Fruit fly (Drosophila melanogaster): ENCODE results near the gene CG14810.
A peak's percentile ranks its signal among the peaks of the same experiment; 100 is the strongest.

The CG14810 gene

DNA sequence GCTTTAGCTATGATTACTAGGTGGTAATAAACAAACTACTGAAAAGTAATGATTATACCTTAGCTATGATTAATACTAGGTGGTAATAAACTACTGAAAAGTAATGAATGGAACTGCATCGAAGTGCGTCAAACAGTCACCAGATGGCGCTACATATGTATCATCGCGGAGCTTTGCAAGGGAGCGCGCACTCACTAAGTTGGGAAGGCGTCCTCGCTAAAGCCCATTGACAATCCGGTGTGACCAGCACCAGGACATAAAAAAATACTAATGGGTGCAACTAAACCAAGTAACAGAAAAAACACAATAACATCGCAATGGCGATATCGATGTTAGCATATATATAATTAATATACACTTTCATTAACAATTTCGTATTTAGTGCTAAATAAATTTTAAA, 47.5 kb downstream of the CG14810 start (continued):
- TF ChIP-seq CG11247 (GFP tag; IDR thresholded peaks at IDR 0.05) = no peak
- no peak for TF ChIP-seq CG18619 (GFP tag; optimal IDR thresholded peaks at IDR 0.05)
- TF ChIP-seq ttk (GFP tag; IDR thresholded peaks at IDR 0.05) = no peak
- no peak for TF ChIP-seq maf-S (GFP tag; optimal IDR thresholded peaks at IDR 0.05)
- peak; percentile 84 for TF ChIP-seq pita (GFP tag; optimal IDR thresholded peaks at IDR 0.05)
- peak; percentile 38 for TF ChIP-seq B-H2 (GFP tag; optimal IDR thresholded peaks at IDR 0.05)
- TF ChIP-seq Adf1 (GFP tag; IDR thresholded peaks at IDR 0.05) = no peak
- TF ChIP-seq esg (GFP tag; conservative IDR thresholded peaks at IDR 0.05) = no peak
- no peak for TF ChIP-seq CG16815 (GFP tag; optimal IDR thresholded peaks at IDR 0.05)
- TF ChIP-seq seq (GFP tag; IDR thresholded peaks at IDR 0.05) = no peak
- no peak for TF ChIP-seq Poxn (GFP tag; IDR thresholded peaks at IDR 0.05)
- peak; percentile 11 for TF ChIP-seq exex (tag; optimal IDR thresholded peaks at IDR 0.05)
- peak; percentile 0 for TF ChIP-seq CG15696 (tag; optimal IDR thresholded peaks at IDR 0.05)
- peak; percentile 68 for TF ChIP-seq sens (GFP tag)
- TF ChIP-seq H2.0 (GFP tag; IDR thresholded peaks at IDR 0.05) = no peak
- no peak for TF ChIP-seq CG4282 (GFP tag; optimal IDR thresholded peaks at IDR 0.05)
- peak; percentile 55 for TF ChIP-seq Dref (GFP tag; IDR thresholded peaks at IDR 0.05)
- no peak for TF ChIP-seq tup (GFP tag; optimal IDR thresholded peaks at IDR 0.05)
- no peak for TF ChIP-seq CG10209 (GFP tag; optimal IDR thresholded peaks at IDR 0.05)
- TF ChIP-seq CG3163 (GFP tag; optimal IDR thresholded peaks at IDR 0.05) = peak; percentile 2
- no peak for TF ChIP-seq CG17328 (GFP tag; IDR thresholded peaks at IDR 0.05)
- no peak for TF ChIP-seq NfI (GFP tag; optimal IDR thresholded peaks at IDR 0.05)
- TF ChIP-seq emc (GFP tag; optimal IDR thresholded peaks at IDR 0.05) = no peak
- TF ChIP-seq CG3995 (GFP tag; optimal IDR thresholded peaks at IDR 0.05) = peak; percentile 8
- TF ChIP-seq da (GFP tag; optimal IDR thresholded peaks at IDR 0.05) = no peak
- TF ChIP-seq dysf (GFP tag; IDR thresholded peaks at IDR 0.05) = no peak
- no peak for TF ChIP-seq CG18262 (tag; optimal IDR thresholded peaks at IDR 0.05)
- TF ChIP-seq Sox100B (GFP tag; optimal IDR thresholded peaks at IDR 0.05) = no peak
- TF ChIP-seq bbx (GFP tag; IDR thresholded peaks at IDR 0.05; ENCODE audit: partially characterized antibody) = peak; percentile 57
- TF ChIP-seq Rfx (GFP tag; IDR thresholded peaks at IDR 0.05) = peak; percentile 60
- TF ChIP-seq HmgD (GFP tag; optimal IDR thresholded peaks at IDR 0.05) = peak; percentile 4
- TF ChIP-seq fd3F (GFP tag; optimal IDR thresholded peaks at IDR 0.05) = no peak
- TF ChIP-seq dati (GFP tag; IDR thresholded peaks at IDR 0.05) = no peak
- peak; percentile 61 for TF ChIP-seq zen (tag; optimal IDR thresholded peaks at IDR 0.05)
- no peak for TF ChIP-seq Ravus (GFP tag; IDR thresholded peaks at IDR 0.05)
- TF ChIP-seq HmgZ (tag; optimal IDR thresholded peaks at IDR 0.05) = peak; percentile 58
- no peak for TF ChIP-seq CG8281 (tag; optimal IDR thresholded peaks at IDR 0.05)
- no peak for TF ChIP-seq Fer2 (tag; optimal IDR thresholded peaks at IDR 0.05)
- no peak for TF ChIP-seq Mad (GFP tag; optimal IDR thresholded peaks at IDR 0.05)
- peak; percentile 58 for TF ChIP-seq Dll (GFP tag; IDR thresholded peaks at IDR 0.05; ENCODE audit: partially characterized antibody)
- TF ChIP-seq Bgb (GFP tag; IDR thresholded peaks at IDR 0.05; ENCODE audit: partially characterized antibody) = peak; percentile 66; the same call in 1 of the 2 replicates
- TF ChIP-seq CG32532 (GFP tag; IDR thresholded peaks at IDR 0.05) = peak; percentile 59; the same call in 1 of the 2 replicates
- no peak for TF ChIP-seq CG10366 (GFP tag; IDR thresholded peaks at IDR 0.05)
- no peak for TF ChIP-seq Gug (GFP tag; IDR thresholded peaks at IDR 0.05)
- TF ChIP-seq CG15269 (tag; optimal IDR thresholded peaks at IDR 0.05) = no peak
- no peak for TF ChIP-seq disco-r (GFP tag; optimal IDR thresholded peaks at IDR 0.05)
- peak; percentile 58 for TF ChIP-seq hbn (GFP tag; IDR thresholded peaks at IDR 0.05; ENCODE audit: partially characterized antibody)
- TF ChIP-seq vvl (GFP tag; IDR thresholded peaks at IDR 0.05) = 0 out of 2 replicates have a peak, but pooled peaks have one; percentile 8
- TF ChIP-seq Atf-2 (GFP tag; optimal IDR thresholded peaks at IDR 0.05) = no peak
- TF ChIP-seq sug (tag; optimal IDR thresholded peaks at IDR 0.05) = peak; percentile 27
- no peak for TF ChIP-seq CG17359 (tag; optimal IDR thresholded peaks at IDR 0.05)
- peak; percentile 50 for TF ChIP-seq trem (tag; optimal IDR thresholded peaks at IDR 0.05)

Data from whole organism, embryonic.